Fruit fly (Drosophila melanogaster): ENCODE measurements around the gene CG32554.

dm6 chrX:17802353-17803121, 49.9 kb downstream of the CG32554 start:
- TF ChIP-seq CG8159 (tag; optimal IDR thresholded peaks at IDR 0.05) (peak; percentile 85), CG32121 (GFP tag; IDR thresholded peaks at IDR 0.05) (no peak), CG15710 (tag; optimal IDR thresholded peaks at IDR 0.05) (peak; percentile 80), EcR (GFP tag; optimal IDR thresholded peaks at IDR 0.05) (no peak), CG4496 (GFP tag; IDR thresholded peaks at IDR 0.05) (0 out of 3 replicates have a peak, but pooled peaks have one; percentile 13), gl (tag; optimal IDR thresholded peaks at IDR 0.05) (no peak), Ets98B (GFP tag; IDR thresholded peaks at IDR 0.05) (no peak), Pif1B (GFP tag; optimal IDR thresholded peaks at IDR 0.05) (peak; percentile 53), CG9948 (tag; optimal IDR thresholded peaks at IDR 0.05) (peak; percentile 79), CG17806 (tag; optimal IDR thresholded peaks at IDR 0.05) (peak; percentile 66), CG12605 (GFP tag; IDR thresholded peaks at IDR 0.05) (no peak), Pif1A (GFP tag; optimal IDR thresholded peaks at IDR 0.05) (peak; percentile 67), rn (GFP tag; IDR thresholded peaks at IDR 0.05) (0 out of 2 replicates have a peak, but pooled peaks have one; percentile 12)

Measured in whole organism, pupa.